Fruit fly (Drosophila melanogaster): ENCODE measurements around the gene CG5835.
A peak's percentile ranks its signal among the peaks of the same experiment; 100 is the strongest.

CG5835 gene

DNA sequence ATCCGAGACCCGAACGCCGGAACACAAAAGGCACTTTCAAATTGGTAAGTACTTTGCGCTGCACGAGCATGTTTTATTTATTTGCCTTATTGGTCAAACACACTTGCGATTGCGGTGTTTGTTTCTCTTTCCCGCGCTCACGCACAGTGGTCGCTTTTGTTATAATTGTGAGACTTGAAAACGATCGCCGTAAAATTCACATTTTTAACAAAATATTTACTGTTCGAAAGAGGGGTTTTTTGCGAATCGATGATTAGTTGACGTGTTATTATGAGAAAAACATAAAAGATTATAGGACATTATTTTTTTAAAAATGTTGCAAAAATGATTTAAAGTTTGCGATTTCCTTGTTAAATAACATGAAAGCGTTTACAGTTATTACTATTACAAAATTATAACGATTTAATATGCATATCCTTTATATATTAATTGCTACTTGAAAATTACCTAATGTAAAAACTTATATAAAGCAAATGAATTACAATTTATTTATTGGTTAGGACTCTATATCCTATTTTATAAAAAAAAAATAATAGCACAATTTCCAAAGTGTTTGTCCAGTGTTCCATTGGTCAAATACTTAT, 11.5 kb upstream of the CG5835 start:
- TF ChIP-seq CG7368 (GFP tag; optimal IDR thresholded peaks at IDR 0.05) (no peak), achi (GFP tag; optimal IDR thresholded peaks at IDR 0.05) (peak; percentile 19), Ets96B (tag; optimal IDR thresholded peaks at IDR 0.05) (peak; percentile 29), esn (GFP tag; optimal IDR thresholded peaks at IDR 0.05) (peak; percentile 43), lz (GFP tag; optimal IDR thresholded peaks at IDR 0.05) (peak; percentile 33), CG6854 (GFP tag; optimal IDR thresholded peaks at IDR 0.05) (no peak), CG15336 (GFP tag; IDR thresholded peaks at IDR 0.05) (no peak), CG4318 (GFP tag; optimal IDR thresholded peaks at IDR 0.05) (peak; percentile 70), CG16779 (tag; optimal IDR thresholded peaks at IDR 0.05) (no peak), CG8632 (GFP tag; optimal IDR thresholded peaks at IDR 0.05) (no peak), topi (GFP tag; optimal IDR thresholded peaks at IDR 0.05) (peak; percentile 58), fkh (GFP tag; optimal IDR thresholded peaks at IDR 0.05) (peak; percentile 24), CG11294 (GFP tag; IDR thresholded peaks at IDR 0.05) (no peak), CG1621 (tag; optimal IDR thresholded peaks at IDR 0.05) (no peak), Sox102F (GFP tag; optimal IDR thresholded peaks at IDR 0.05) (peak; percentile 1), vri (GFP tag; optimal IDR thresholded peaks at IDR 0.05) (no peak), ss (GFP tag; optimal IDR thresholded peaks at IDR 0.05) (no peak), CG11902 (GFP tag; optimal IDR thresholded peaks at IDR 0.05) (no peak), CG34406 (GFP tag; optimal IDR thresholded peaks at IDR 0.05) (peak; percentile 22), fd85E (GFP tag; optimal IDR thresholded peaks at IDR 0.05) (no peak), CG6808 (GFP tag; optimal IDR thresholded peaks at IDR 0.05) (no peak), Hr38 (GFP tag; optimal IDR thresholded peaks at IDR 0.05) (no peak), Eip93F (GFP tag; optimal IDR thresholded peaks at IDR 0.05) (no peak), Eip75B (GFP tag; optimal IDR thresholded peaks at IDR 0.05) (peak; percentile 34), CG10669 (GFP tag; optimal IDR thresholded peaks at IDR 0.05) (peak; percentile 2), Eip78C (GFP tag) (peak; percentile 86), pdm3 (GFP tag; optimal IDR thresholded peaks at IDR 0.05) (peak; percentile 46), CG3919 (GFP tag; optimal IDR thresholded peaks at IDR 0.05) (peak; percentile 59), CG10631 (GFP tag; optimal IDR thresholded peaks at IDR 0.05) (peak; percentile 30), CG8319 (GFP tag; optimal IDR thresholded peaks at IDR 0.05) (no peak), CG31627 (GFP tag; optimal IDR thresholded peaks at IDR 0.05) (peak; percentile 48), CG32006 (GFP tag; optimal IDR thresholded peaks at IDR 0.05) (peak; percentile 77), svp (GFP tag) (peak; percentile 76), acj6 (GFP tag; optimal IDR thresholded peaks at IDR 0.05) (peak; percentile 43), Sox14 (GFP tag; optimal IDR thresholded peaks at IDR 0.05) (peak; percentile 57), Gug (GFP tag; IDR thresholded peaks at IDR 0.05) (peak; percentile 9; the same call in 1 of the 2 replicates), Ets21C (GFP tag; optimal IDR thresholded peaks at IDR 0.05) (no peak), Hr4 (GFP tag; optimal IDR thresholded peaks at IDR 0.05) (peak; percentile 61), CG8119 (GFP tag; IDR thresholded peaks at IDR 0.05) (peak; percentile 25; the same call in 1 of the 3 replicates), Lpt (GFP tag; optimal IDR thresholded peaks at IDR 0.05) (no peak), fd59A (GFP tag; optimal IDR thresholded peaks at IDR 0.05) (no peak), CG6792 (GFP tag; optimal IDR thresholded peaks at IDR 0.05) (no peak), cyc (GFP tag; optimal IDR thresholded peaks at IDR 0.05) (peak; percentile 58), Hr39 (GFP tag; optimal IDR thresholded peaks at IDR 0.05) (peak; percentile 53), OdsH (GFP tag; optimal IDR thresholded peaks at IDR 0.05) (peak; percentile 24), CG6163 (GFP tag; IDR thresholded peaks at IDR 0.05) (peak; percentile 47; the same call in 2 of the 3 replicates), Blimp-1 (GFP tag; optimal IDR thresholded peaks at IDR 0.05) (no peak), Sox15 (GFP tag; optimal IDR thresholded peaks at IDR 0.05) (no peak), CG6276 (GFP tag; optimal IDR thresholded peaks at IDR 0.05) (peak; percentile 37), CG3032 (tag; optimal IDR thresholded peaks at IDR 0.05) (peak; percentile 17), salr (GFP tag; optimal IDR thresholded peaks at IDR 0.05) (peak in 1 of 2 experiments; percentile 53), Smox (GFP tag; optimal IDR thresholded peaks at IDR 0.05) (peak; percentile 32)

Measured in whole organism, prepupa.